Worm (Caenorhabditis elegans): ENCODE results near the gene T02H6.1.

Gene T02H6.1

DNA sequence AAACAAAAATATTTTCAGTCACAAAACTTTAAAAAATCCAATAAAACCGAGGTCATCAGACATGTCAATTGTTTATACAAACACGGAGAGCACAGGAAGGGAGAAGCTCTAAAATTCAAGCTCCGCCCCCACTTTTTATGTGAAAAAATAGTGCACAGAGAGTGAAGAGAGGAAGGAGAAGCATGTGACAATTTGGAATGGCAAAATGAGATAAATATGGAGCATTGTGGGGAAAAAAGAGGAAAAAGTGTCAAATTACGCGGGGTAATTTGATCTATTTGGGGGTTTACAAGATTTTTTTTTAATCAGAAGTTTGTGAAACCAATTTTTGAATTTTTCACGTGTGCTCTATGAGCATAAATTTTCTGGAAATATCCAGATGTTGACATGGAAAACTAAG lies 53.8 kb downstream of the T02H6.1 start (continued):
- TF ChIP-seq nhr-10 (tag; optimal IDR thresholded peaks at IDR 0.05) (no peak), dpl-1 (GFP tag; optimal IDR thresholded peaks at IDR 0.05) (no peak)

DNA sequence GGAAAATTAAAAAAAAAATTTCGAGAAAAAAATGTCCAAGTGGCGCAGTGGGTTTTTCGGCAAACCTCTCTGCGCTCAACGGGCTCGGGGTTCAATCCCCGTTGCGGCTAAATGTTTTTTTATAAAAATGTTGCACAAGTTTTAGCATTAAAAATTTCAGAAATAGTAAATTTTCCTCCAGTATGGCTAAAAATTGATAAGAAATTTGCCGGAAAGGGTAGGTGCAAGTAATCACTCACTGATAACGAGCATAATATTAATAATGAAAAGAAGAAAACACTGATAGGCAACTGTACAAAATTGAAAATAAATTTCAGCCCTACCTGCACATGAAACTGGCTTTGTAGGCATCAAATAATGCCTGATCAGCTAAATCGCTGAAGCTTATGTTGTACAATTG lies 55.2 kb downstream of the T02H6.1 start:
- TF ChIP-seq pqm-1 (tag; optimal IDR thresholded peaks at IDR 0.05) (peak; percentile 66), nhr-28 (tag; optimal IDR thresholded peaks at IDR 0.05) (peak; percentile 42), mxl-2 (GFP tag; conservative IDR thresholded peaks at IDR 0.05) (no peak), dmd-6 (GFP tag; IDR thresholded peaks at IDR 0.05) (peak; percentile 28; the same call in 1 of the 2 replicates), lin-1 (GFP tag; IDR thresholded peaks at IDR 0.05) (no peak)

DNA sequence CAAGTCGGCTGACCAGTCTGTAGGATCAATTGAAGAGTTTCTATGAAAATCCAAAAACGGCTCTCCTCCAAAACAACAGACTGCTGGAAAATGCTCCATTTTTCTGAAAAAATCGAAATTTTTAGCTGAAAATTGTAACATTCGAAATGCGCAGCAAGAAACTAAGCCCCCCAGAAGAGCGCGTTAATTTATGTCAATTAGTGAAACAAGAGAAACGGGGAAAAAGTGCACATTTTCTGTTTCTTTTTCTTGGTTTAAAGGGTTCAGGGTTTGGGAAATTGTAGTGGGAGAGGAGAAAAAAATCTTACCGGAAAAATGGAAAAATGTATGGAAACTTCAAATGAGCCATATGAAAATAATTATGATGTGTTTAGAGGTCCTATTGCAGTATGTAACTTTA lies 56.0 kb downstream of the T02H6.1 start, which contains the start of gene C08G5.7:
Gene C08G5.7, minus strand, starts transcription at position 101 of the 400 bp plus-strand sequence.
- TF ChIP-seq gei-8 (GFP tag; optimal IDR thresholded peaks at IDR 0.05), result no peak
- TF ChIP-seq lin-39 (tag; optimal IDR thresholded peaks at IDR 0.05), result no peak
- no peak for TF ChIP-seq hmg-1.1 (GFP tag; IDR thresholded peaks at IDR 0.05)
- no peak for TF ChIP-seq tag-97 (GFP tag; IDR thresholded peaks at IDR 0.05)
- no peak for TF ChIP-seq sdz-12 (GFP tag; optimal IDR thresholded peaks at IDR 0.05)
- TF ChIP-seq lin-1 (GFP tag; IDR thresholded peaks at IDR 0.05), result no peak
- TF ChIP-seq madf-5 (GFP tag; IDR thresholded peaks at IDR 0.05), result no peak
- no peak for TF ChIP-seq zfp-2 (tag; optimal IDR thresholded peaks at IDR 0.05)
- no peak for TF ChIP-seq fos-1 (tag; optimal IDR thresholded peaks at IDR 0.05)

DNA sequence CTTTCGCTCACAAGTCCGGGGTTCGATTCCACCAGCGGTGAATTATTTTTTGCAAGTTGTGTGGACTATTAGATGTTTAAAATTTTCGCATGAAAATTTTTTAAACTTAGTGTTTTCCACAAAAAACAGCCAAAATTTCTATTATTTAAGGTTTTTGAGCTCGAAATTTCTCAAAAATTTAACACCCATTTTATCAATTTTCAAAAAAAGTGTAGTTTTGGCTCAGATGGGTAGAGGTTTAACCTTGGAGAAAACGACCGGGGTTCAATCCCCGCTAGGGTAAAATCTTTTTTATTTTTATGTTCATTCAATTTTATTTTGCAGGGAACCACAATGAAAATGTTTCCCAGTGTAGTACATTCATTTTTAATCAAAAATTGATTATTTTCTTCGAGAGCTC lies 60.1 kb downstream of the T02H6.1 start:
- TF ChIP-seq hif-1 (tag; optimal IDR thresholded peaks at IDR 0.05) (no peak), php-3 (GFP tag; IDR thresholded peaks at IDR 0.05) (no peak), lin-13 (GFP tag; optimal IDR thresholded peaks at IDR 0.05) (peak; percentile 11), aha-1 (tag) (peak; percentile 27), lin-38 (GFP tag; IDR thresholded peaks at IDR 0.05) (peak; percentile 40)

DNA sequence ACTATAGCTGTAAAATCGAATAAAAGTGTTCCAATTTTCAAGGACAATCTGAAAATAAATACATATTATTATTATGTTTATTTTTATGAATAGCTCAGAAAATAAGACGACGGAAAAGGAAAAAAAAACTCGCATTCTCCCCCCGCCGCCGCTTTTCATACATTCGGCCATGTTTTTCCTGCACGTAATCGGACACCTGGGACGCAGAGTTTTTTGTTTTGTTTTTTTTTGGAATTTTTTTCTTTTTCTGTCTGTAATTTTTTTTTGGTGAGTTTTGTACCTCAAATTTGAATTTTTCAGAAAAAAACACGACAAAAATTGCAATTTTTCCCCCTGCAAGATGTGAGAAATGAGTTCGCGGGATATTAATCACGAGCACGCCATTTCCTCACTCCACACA lies 61.1 kb downstream of the T02H6.1 start, which contains the start of gene C08G5.6:
Gene C08G5.6, plus strand, starts transcription at position 301 of the 400 bp plus-strand sequence.
- TF ChIP-seq unc-39 (tag; optimal IDR thresholded peaks at IDR 0.05) (no peak), cey-2 (tag; optimal IDR thresholded peaks at IDR 0.05; ENCODE audit: borderline replicate concordance, insufficient read depth) (no peak)

Data from whole organism, L4 larva.